Worm (Caenorhabditis elegans): ENCODE data around the gene egl-23.

The egl-23 gene

ce11 chrIV:14032620-14033501, 44.0 kb downstream of the egl-23 start (continued):
- TF ChIP-seq fkh-3 (tag; optimal IDR thresholded peaks at IDR 0.05) (no peak), dox-1 (GFP tag; IDR thresholded peaks at IDR 0.05) (no peak), him-1 (tag; optimal IDR thresholded peaks at IDR 0.05) (no peak), hsf-1 (GFP tag; IDR thresholded peaks at IDR 0.05) (peak; percentile 96), F52B5.7 (tag; optimal IDR thresholded peaks at IDR 0.05) (no peak), D2030.7 (GFP tag; IDR thresholded peaks at IDR 0.05) (no peak), madf-6 (GFP tag; IDR thresholded peaks at IDR 0.05) (no peak), snpc-1.1 (tag; optimal IDR thresholded peaks at IDR 0.05; ENCODE audit: insufficient read depth) (no peak), madf-10 (tag; optimal IDR thresholded peaks at IDR 0.05) (peak; percentile 65), nfyb-1 (GFP tag; IDR thresholded peaks at IDR 0.05) (peak; percentile 89), nfya-2 (GFP tag; IDR thresholded peaks at IDR 0.05) (no peak), attf-3 (GFP tag; conservative IDR thresholded peaks at IDR 0.05) (no peak), snpc-1.3 (tag; optimal IDR thresholded peaks at IDR 0.05; ENCODE audit: insufficient read depth) (no peak), K11D2.4 (GFP tag; IDR thresholded peaks at IDR 0.05) (peak; percentile 62; the same call in 1 of the 2 replicates), B0035.1 (tag; optimal IDR thresholded peaks at IDR 0.05) (no peak), somi-1 (GFP tag; optimal IDR thresholded peaks at IDR 0.05) (peak; percentile 57), lir-1 (GFP tag; conservative IDR thresholded peaks at IDR 0.05) (no peak), ztf-22 (GFP tag; optimal IDR thresholded peaks at IDR 0.05) (no peak), nfya-1 (tag; optimal IDR thresholded peaks at IDR 0.05; ENCODE audit: borderline replicate concordance, insufficient read depth) (no peak), madf-3 (GFP tag; IDR thresholded peaks at IDR 0.05) (peak; percentile 83), athp-1 (tag; optimal IDR thresholded peaks at IDR 0.05) (no peak), ceh-100 (GFP tag; IDR thresholded peaks at IDR 0.05) (peak; percentile 28; the same call in 1 of the 2 replicates), chd-7 (tag; optimal IDR thresholded peaks at IDR 0.05) (peak; percentile 78), F39B2.1 (GFP tag; IDR thresholded peaks at IDR 0.05) (no peak), unc-130 (GFP tag; optimal IDR thresholded peaks at IDR 0.05) (no peak), let-526 (GFP tag; IDR thresholded peaks at IDR 0.05) (no peak), ztf-26 (tag; optimal IDR thresholded peaks at IDR 0.05) (peak; percentile 58), C17E4.6 (GFP tag; IDR thresholded peaks at IDR 0.05) (no peak), rpc-1 (optimal IDR thresholded peaks at IDR 0.05) (peak; percentile 10), rpc-1 (tag; optimal IDR thresholded peaks at IDR 0.05) (no peak), C06A6.2 (GFP tag; conservative IDR thresholded peaks at IDR 0.05) (peak; percentile 76), lin-35 (GFP tag; optimal IDR thresholded peaks at IDR 0.05) (peak in 1 of 3 experiments; percentile 73), bed-2 (GFP tag; IDR thresholded peaks at IDR 0.05) (no peak), T26A5.8 (tag; optimal IDR thresholded peaks at IDR 0.05) (no peak), F23B12.7 (tag; optimal IDR thresholded peaks at IDR 0.05; ENCODE audit: insufficient read depth) (no peak), rcor-1 (GFP tag; IDR thresholded peaks at IDR 0.05) (peak; percentile 32; the same call in 1 of the 2 replicates), nhr-27 (tag; optimal IDR thresholded peaks at IDR 0.05) (no peak), B0261.1 (tag; optimal IDR thresholded peaks at IDR 0.05) (no peak), tbp1 (GFP tag; optimal IDR thresholded peaks at IDR 0.05) (peak; percentile 2), ceh-40 (GFP tag; IDR thresholded peaks at IDR 0.05) (no peak), snpc-3.4 (tag; optimal IDR thresholded peaks at IDR 0.05) (no peak), rec-8 (tag; optimal IDR thresholded peaks at IDR 0.05) (no peak), gei-17 (GFP tag; optimal IDR thresholded peaks at IDR 0.05) (peak; percentile 57), ztf-28 (GFP tag; IDR thresholded peaks at IDR 0.05) (no peak), lsl-1 (GFP tag; optimal IDR thresholded peaks at IDR 0.05) (no peak), mcd-1 (GFP tag; IDR thresholded peaks at IDR 0.05) (peak; percentile 71)
